Fruit fly (Drosophila melanogaster): ENCODE results near the gene Stt3A.

- TF ChIP-seq CG8478 (optimal IDR thresholded peaks at IDR 0.05) (no peak), CTCF (optimal IDR thresholded peaks at IDR 0.05) (no peak)
These were observed 8.8 kb downstream of the Stt3A start, which contains the start of gene Cbs for dm6 chrX:21044831-21045447.

Measured in S2 (cell line).